Fruit fly (Drosophila melanogaster) whole organism, embryonic: Measurements from ENCODE around the gene TH1.

Source experiments
- ATbp ChIP-seq: fragments of 200-800 bp; sonication (Bioruptor generic); optimal IDR thresholded peaks from 2 replicates; lab custom pipeline; 2017; ENCODE audit warnings: missing biosample characterization, mild to moderate bottlenecking, missing genetic modification characterization, missing genetic modification reagents
- Asciz ChIP-seq: fragments of 200-800 bp; sonication (Bioruptor generic); optimal IDR thresholded peaks from 2 replicates; lab custom pipeline; 2017; ENCODE audit warnings: missing biosample characterization, mild to moderate bottlenecking, missing genetic modification characterization, missing genetic modification reagents
- Atf3 ChIP-seq: fragments of 200-800 bp; sonication (Bioruptor generic); optimal IDR thresholded peaks from 3 replicates; lab custom pipeline; 2016; ENCODE audit warnings: missing biosample characterization, missing genetic modification characterization
- CG11695 ChIP-seq: fragments of 200-800 bp; sonication (Bioruptor generic); IDR thresholded peaks from 3 replicates; pipeline ENCODE4 v1.3.6; 2022; ENCODE audit warnings: missing biosample characterization, missing genetic modification characterization
- CG12104 ChIP-seq: fragments of 200-800 bp; sonication (Bioruptor generic); optimal IDR thresholded peaks from 3 replicates; lab custom pipeline; 2016; ENCODE audit warnings: missing biosample characterization, missing genetic modification characterization
- CG13894 ChIP-seq: fragments of 200-800 bp; sonication (Bioruptor generic); optimal IDR thresholded peaks from 3 replicates; lab custom pipeline; 2018; ENCODE audit warnings: missing biosample characterization, mild to moderate bottlenecking, missing genetic modification characterization, moderate library complexity
- CG14441 ChIP-seq: fragments of 200-800 bp; sonication (Bioruptor generic); IDR thresholded peaks from 2 replicates; pipeline ENCODE4 v1.3.6; 2022; ENCODE audit warnings: missing biosample characterization, missing genetic modification characterization
- CG15073 ChIP-seq: fragments of 200-800 bp; sonication (Bioruptor generic); optimal IDR thresholded peaks from 2 replicates; lab custom pipeline; 2016; ENCODE audit warnings: missing biosample characterization, missing genetic modification characterization
- CG1529 ChIP-seq: fragments of 200-800 bp; sonication (Bioruptor generic); optimal IDR thresholded peaks from 3 replicates; lab custom pipeline; 2018; ENCODE audit warnings: missing biosample characterization, missing genetic modification characterization
- CG1647 ChIP-seq: fragments of 200-800 bp; sonication (Bioruptor generic); optimal IDR thresholded peaks from 3 replicates; lab custom pipeline; 2016; ENCODE audit warnings: missing biosample characterization, missing genetic modification characterization
- CG17359 ChIP-seq: fragments of 200-800 bp; sonication (Bioruptor generic); optimal IDR thresholded peaks from 3 replicates; lab custom pipeline; 2018; ENCODE audit warnings: missing biosample characterization, mild to moderate bottlenecking, missing genetic modification characterization, moderate library complexity
- CG17612 ChIP-seq: fragments of 200-800 bp; sonication (Bioruptor generic); IDR thresholded peaks from 2 replicates; pipeline ENCODE4 v1.3.6; 2022; ENCODE audit warnings: missing biosample characterization, missing genetic modification characterization
- CG17802 ChIP-seq: fragments of 200-800 bp; sonication (Bioruptor generic); optimal IDR thresholded peaks from 2 replicates; lab custom pipeline; 2018; ENCODE audit warnings: missing biosample characterization, mild to moderate bottlenecking, missing genetic modification characterization, moderate library complexity
- CG2116 ChIP-seq: fragments of 200-800 bp; sonication (Bioruptor generic); optimal IDR thresholded peaks from 3 replicates; lab custom pipeline; 2018; ENCODE audit warnings: missing biosample characterization, mild to moderate bottlenecking, missing genetic modification characterization
- CG2875 ChIP-seq: fragments of 200-800 bp; sonication (Bioruptor generic); optimal IDR thresholded peaks from 2 replicates; lab custom pipeline; 2017; ENCODE audit warnings: missing biosample characterization, mild to moderate bottlenecking, missing genetic modification characterization, missing genetic modification reagents
- CG5180 ChIP-seq: fragments of 200-800 bp; sonication (Bioruptor generic); optimal IDR thresholded peaks from 3 replicates; lab custom pipeline; 2017; ENCODE audit warnings: missing biosample characterization, missing genetic modification characterization, mild to moderate bottlenecking, moderate library complexity, missing genetic modification reagents
- CG7271 ChIP-seq: fragments of 200-800 bp; sonication (Bioruptor generic); optimal IDR thresholded peaks from 2 replicates; lab custom pipeline; 2018; ENCODE audit warnings: missing biosample characterization, mild to moderate bottlenecking, missing genetic modification characterization, moderate library complexity
- CG7357 ChIP-seq: fragments of 200-800 bp; sonication (Bioruptor generic); IDR thresholded peaks from 3 replicates; pipeline ENCODE4 v1.3.6; 2022; ENCODE audit warnings: missing biosample characterization, missing genetic modification characterization
- CG8944 ChIP-seq: fragments of 200-800 bp; sonication (Bioruptor generic); optimal IDR thresholded peaks from 3 replicates; lab custom pipeline; 2016; ENCODE audit warnings: missing biosample characterization, missing genetic modification characterization
- CoRest ChIP-seq: fragments of 200-800 bp; sonication (Bioruptor generic); optimal IDR thresholded peaks from 3 replicates; lab custom pipeline; 2018; ENCODE audit warnings: missing biosample characterization, mild to moderate bottlenecking, missing genetic modification characterization, moderate library complexity
- Dip2 ChIP-seq: fragments of 200-800 bp; sonication (Bioruptor generic); IDR thresholded peaks from 2 replicates; pipeline ENCODE4 v1.3.6; 2022; ENCODE audit warnings: missing biosample characterization, missing genetic modification characterization
- Doc2 ChIP-seq: fragments of 200-800 bp; sonication (Bioruptor generic); IDR thresholded peaks from 2 replicates; pipeline ENCODE4 v1.3.6; 2022; ENCODE audit warnings: missing biosample characterization, missing genetic modification characterization
- Elba2 ChIP-seq: fragments of 200-800 bp; sonication (Bioruptor generic); optimal IDR thresholded peaks from 3 replicates; lab custom pipeline; 2016; ENCODE audit warnings: missing biosample characterization, missing genetic modification characterization
- Fer1 ChIP-seq: fragments of 200-800 bp; sonication (Bioruptor generic); optimal IDR thresholded peaks from 2 replicates; lab custom pipeline; 2017; ENCODE audit warnings: missing biosample characterization, mild to moderate bottlenecking, missing genetic modification characterization
- Fer3 ChIP-seq: fragments of 200-800 bp; sonication (Bioruptor generic); optimal IDR thresholded peaks from 2 replicates; lab custom pipeline; 2018; ENCODE audit warnings: missing biosample characterization, mild to moderate bottlenecking, missing genetic modification characterization, moderate library complexity
- MTF-1 ChIP-seq: fragments of 200-800 bp; sonication (Bioruptor generic); optimal IDR thresholded peaks from 2 replicates; lab custom pipeline; 2018; ENCODE audit warnings: missing biosample characterization, mild to moderate bottlenecking, missing genetic modification characterization, borderline replicate concordance
- Mes4 ChIP-seq: fragments of 200-800 bp; sonication (Bioruptor generic); optimal IDR thresholded peaks from 2 replicates; lab custom pipeline; 2016; ENCODE audit warnings: missing biosample characterization, missing genetic modification characterization
- Sry-δ ChIP-seq: fragments of 200-800 bp; sonication (Bioruptor generic); optimal IDR thresholded peaks from 2 replicates; lab custom pipeline; 2016; ENCODE audit warnings: missing biosample characterization, missing genetic modification characterization
- aop ChIP-seq: fragments of 200-800 bp; sonication (Bioruptor generic); IDR thresholded peaks from 2 replicates; pipeline ENCODE4 v1.3.6; 2022; ENCODE audit warnings: missing biosample characterization, missing genetic modification characterization
- ara ChIP-seq: fragments of 200-800 bp; sonication (Bioruptor generic); IDR thresholded peaks from 2 replicates; pipeline ENCODE4 v1.3.6; 2022; ENCODE audit warnings: missing biosample characterization, missing genetic modification characterization
- bbx ChIP-seq: fragments of 200-800 bp; sonication (Bioruptor generic); IDR thresholded peaks from 2 replicates; pipeline ENCODE4 v1.3.6; 2022; ENCODE audit warnings: missing biosample characterization, missing genetic modification characterization; ENCODE audit not compliant: partially characterized antibody
- cwo ChIP-seq: fragments of 200-800 bp; sonication (Bioruptor generic); optimal IDR thresholded peaks from 3 replicates; lab custom pipeline; 2017; ENCODE audit warnings: missing biosample characterization, missing genetic modification characterization, mild to moderate bottlenecking, moderate library complexity, missing genetic modification reagents
- dpn ChIP-seq, 2 experiments: fragments of 200-800 bp; sonication (Bioruptor generic); optimal IDR thresholded peaks; 3 replicates each; lab custom pipeline; 2016; ENCODE audit warnings: missing biosample characterization in 2 of 2, missing genetic modification characterization in 2 of 2
- gsb-n ChIP-seq: fragments of 200-800 bp; sonication (Bioruptor generic); optimal IDR thresholded peaks from 3 replicates; lab custom pipeline; 2018; ENCODE audit warnings: missing biosample characterization, mild to moderate bottlenecking, missing genetic modification characterization
- h ChIP-seq: fragments of >200 bp; optimal IDR thresholded peaks from 2 replicates; lab custom pipeline; 2017
- hth ChIP-seq: fragments of >200 bp; optimal IDR thresholded peaks from 2 replicates; lab custom pipeline; 2017; ENCODE audit warnings: inconsistent platforms
- jing ChIP-seq: fragments of 200-800 bp; sonication (Bioruptor generic); optimal IDR thresholded peaks from 2 replicates; lab custom pipeline; 2018; ENCODE audit warnings: missing biosample characterization, mild to moderate bottlenecking, missing genetic modification characterization
- kay ChIP-seq: fragments of 200-800 bp; sonication (Bioruptor generic); optimal IDR thresholded peaks from 2 replicates; lab custom pipeline; 2016; ENCODE audit warnings: missing biosample characterization, missing genetic modification characterization
- mam ChIP-seq: fragments of 200-800 bp; sonication (Bioruptor generic); optimal IDR thresholded peaks from 3 replicates; lab custom pipeline; 2016; ENCODE audit warnings: missing biosample characterization, missing genetic modification characterization
- nmo ChIP-seq: fragments of 200-800 bp; sonication (Bioruptor generic); optimal IDR thresholded peaks from 2 replicates; lab custom pipeline; 2018; ENCODE audit warnings: missing biosample characterization, mild to moderate bottlenecking, missing genetic modification characterization, moderate library complexity
- p53 ChIP-seq: fragments of 200-800 bp; sonication (Bioruptor generic); optimal IDR thresholded peaks from 2 replicates; lab custom pipeline; 2016; ENCODE audit warnings: missing biosample characterization, missing genetic modification characterization
- pan ChIP-seq, 4 experiments: fragments of >200 bp in 3 of 4; fragments of 200-800 bp in 1 of 4; sonication (Bioruptor generic) in 1 of 4; optimal IDR thresholded peaks in 3 of 4; IDR thresholded peaks in 1 of 4; 2 replicates each; pipeline versions ENCODE4 v1.3.6 to Lab custom; 2017 to 2022; ENCODE audit warnings: missing biosample characterization in 2 of 4, missing genetic modification characterization in 2 of 4, mixed read lengths in 1 of 4
- peb ChIP-seq: fragments of 200-800 bp; sonication (Bioruptor generic); IDR thresholded peaks from 2 replicates; pipeline ENCODE4 v1.3.6; 2022; ENCODE audit warnings: missing biosample characterization, missing genetic modification characterization
- sens ChIP-seq: fragments of 200-800 bp; sonication (Bioruptor generic); peaks from one replicate; lab custom pipeline; 2016; ENCODE audit warnings: missing biosample characterization, missing genetic modification characterization
- stc ChIP-seq: fragments of 200-800 bp; sonication (Bioruptor generic); IDR thresholded peaks from 2 replicates; pipeline ENCODE4 v1.3.6; 2022; ENCODE audit warnings: missing biosample characterization, missing genetic modification characterization
- tgo ChIP-seq: fragments of 200-800 bp; sonication (Bioruptor generic); IDR thresholded peaks from 3 replicates; pipeline ENCODE4 v1.3.6; 2022; ENCODE audit warnings: missing biosample characterization, missing genetic modification characterization
- vnd ChIP-seq: fragments of 200-800 bp; sonication (Bioruptor generic); IDR thresholded peaks from 3 replicates; pipeline ENCODE4 v1.3.6; 2022; ENCODE audit warnings: missing biosample characterization, missing genetic modification characterization; ENCODE audit not compliant: partially characterized antibody
- vvl ChIP-seq: fragments of 200-800 bp; sonication (Bioruptor generic); IDR thresholded peaks from 2 replicates; pipeline ENCODE4 v1.3.6; 2022; ENCODE audit warnings: missing biosample characterization, missing genetic modification characterization
- zen2 ChIP-seq: fragments of 200-800 bp; sonication (Bioruptor generic); IDR thresholded peaks from 3 replicates; pipeline ENCODE4 v1.3.6; 2022; ENCODE audit warnings: missing biosample characterization, missing genetic modification characterization; ENCODE audit not compliant: partially characterized antibody
- zfh1 ChIP-seq: fragments of 200-800 bp; sonication (Bioruptor generic); IDR thresholded peaks from 3 replicates; pipeline ENCODE4 v1.3.6; 2022; ENCODE audit warnings: missing biosample characterization, missing genetic modification characterization

Gene TH1

dm6 chrX:16358670-16359320 lies 32.4 kb downstream of the TH1 start, which contains the start of the genes U2af50 and PIG-Q (continued):
- TF ChIP-seq CG13894 (peak; percentile 90), CoRest (peak; percentile 96), zen2 (GFP tag; lab: Robert Waterston, UW) (no peak), hth (lab: Kevin White, UChicago) (no peak), tgo (peak; percentile 93), CG1529 (GFP tag; lab: Kevin White, UChicago) (peak; percentile 83), CG7357 (GFP tag; lab: Robert Waterston, UW) (peak; percentile 85), CG12104 (GFP tag; lab: Kevin White, UChicago) (peak; percentile 73), cwo (GFP tag; lab: Kevin White, UChicago) (peak; percentile 84), Mes4 (GFP tag; lab: Kevin White, UChicago) (peak; percentile 16), CG11695 (GFP tag; lab: Robert Waterston, UW) (peak; percentile 90), CG17802 (peak; percentile 76), kay (peak; percentile 69), Asciz (GFP tag; lab: Kevin White, UChicago) (peak; percentile 90), CG14441 (peak; percentile 91), peb (GFP tag; lab: Robert Waterston, UW) (peak; percentile 78), h (lab: Kevin White, UChicago) (no peak), CG15073 (GFP tag; lab: Kevin White, UChicago) (peak; percentile 41), CG17359 (tag; lab: Kevin White, UChicago) (peak; percentile 93), CG17612 (no peak; the same call in none of the 2 replicates), gsb-n (no peak), nmo (GFP tag; lab: Kevin White, UChicago) (peak; percentile 97), Atf3 (GFP tag; lab: Kevin White, UChicago) (peak; percentile 51), jing (GFP tag; lab: Kevin White, UChicago) (no peak), vvl (peak; percentile 97), MTF-1 (GFP tag; lab: Kevin White, UChicago) (no peak), sens (peak; percentile 96), CG2116 (GFP tag; lab: Kevin White, UChicago) (peak; percentile 96), CG2875 (GFP tag; lab: Kevin White, UChicago) (peak; percentile 85), zfh1 (GFP tag; lab: Robert Waterston, UW) (peak; percentile 93), CG5180 (GFP tag; lab: Kevin White, UChicago) (no peak), Dip2 (GFP tag; lab: Robert Waterston, UW) (no peak), bbx (no peak), ATbp (GFP tag; lab: Kevin White, UChicago) (peak; percentile 89), Sry-δ (peak; percentile 28), stc (no peak; the same call in 1 of the 2 replicates), mam (GFP tag; lab: Kevin White, UChicago) (peak; percentile 77), CG1647 (GFP tag; lab: Kevin White, UChicago) (peak; percentile 43), CG8944 (GFP tag; lab: Kevin White, UChicago) (peak; percentile 65), Doc2 (GFP tag; lab: Robert Waterston, UW) (no peak), Fer3 (peak; percentile 94), CG7271 (tag; lab: Kevin White, UChicago) (peak; percentile 84), dpn (GFP tag; optimal IDR thresholded peaks at IDR 0.05; lab: Kevin White, UChicago) (peak; percentile 59 to 91), p53 (GFP tag; lab: Kevin White, UChicago) (no peak), Elba2 (GFP tag; lab: Kevin White, UChicago) (peak; percentile 30), vnd (no peak), Fer1 (GFP tag; lab: Kevin White, UChicago) (peak; percentile 91), ara (GFP tag; lab: Robert Waterston, UW) (no peak; the same call in 1 of the 2 replicates), aop (no peak), pan (optimal IDR thresholded peaks at IDR 0.05; lab: Kevin White, UChicago) (no peak), pan (GFP tag; optimal IDR thresholded peaks at IDR 0.05 in 1 of 2, IDR thresholded peaks at IDR 0.05 in 1 of 2) (peak in 1 of 2 experiments; percentile 92)
